Fruit fly (Drosophila melanogaster) whole organism, embryonic: ENCODE results near the gene CAH9.

ENCODE experiments used
- Adf1 ChIP-seq: fragments of 200-800 bp; sonication (Bioruptor generic); IDR thresholded peaks from 2 replicates; pipeline ENCODE4 v1.3.6; 2022; ENCODE audit warnings: missing biosample characterization, missing genetic modification characterization
- B-H2 ChIP-seq: fragments of 200-800 bp; sonication (Bioruptor generic); optimal IDR thresholded peaks from 2 replicates; lab custom pipeline; 2018; ENCODE audit warnings: missing biosample characterization, mild to moderate bottlenecking, missing genetic modification characterization
- Bteb2 ChIP-seq: fragments of 200-800 bp; sonication (Bioruptor generic); optimal IDR thresholded peaks from 2 replicates; lab custom pipeline; 2016; ENCODE audit warnings: missing biosample characterization, missing genetic modification characterization
- CG10267 ChIP-seq: fragments of 200-800 bp; sonication (Bioruptor generic); optimal IDR thresholded peaks from 2 replicates; lab custom pipeline; 2018; ENCODE audit warnings: missing biosample characterization, mild to moderate bottlenecking, missing genetic modification characterization, moderate library complexity
- CG12391 ChIP-seq: fragments of 200-800 bp; sonication (Bioruptor generic); optimal IDR thresholded peaks from 3 replicates; lab custom pipeline; 2018; ENCODE audit warnings: missing biosample characterization, mild to moderate bottlenecking, missing genetic modification characterization, moderate library complexity
- CG13775 ChIP-seq: fragments of 200-800 bp; sonication (Bioruptor generic); optimal IDR thresholded peaks from 3 replicates; lab custom pipeline; 2017; ENCODE audit warnings: missing biosample characterization, mild to moderate bottlenecking, missing genetic modification characterization
- CG15073 ChIP-seq: fragments of 200-800 bp; sonication (Bioruptor generic); optimal IDR thresholded peaks from 2 replicates; lab custom pipeline; 2016; ENCODE audit warnings: missing biosample characterization, missing genetic modification characterization
- CG16779 ChIP-seq: fragments of 200-800 bp; sonication (Bioruptor generic); IDR thresholded peaks from 2 replicates; pipeline ENCODE4 v1.3.6; 2022; ENCODE audit warnings: missing biosample characterization, missing genetic modification characterization
- CG16813 ChIP-seq: fragments of 200-800 bp; sonication (Bioruptor generic); IDR thresholded peaks from 3 replicates; pipeline ENCODE4 v1.3.6; 2022; ENCODE audit warnings: missing biosample characterization, missing genetic modification characterization; ENCODE audit not compliant: partially characterized antibody
- CG1832 ChIP-seq: fragments of 200-800 bp; sonication (Bioruptor generic); optimal IDR thresholded peaks from 2 replicates; lab custom pipeline; 2017; ENCODE audit warnings: missing biosample characterization, mild to moderate bottlenecking, missing genetic modification characterization, inconsistent platforms
- CG2199 ChIP-seq: fragments of 200-800 bp; sonication (Bioruptor generic); IDR thresholded peaks from 3 replicates; pipeline ENCODE4 v1.3.6; 2022; ENCODE audit warnings: missing biosample characterization, missing genetic modification characterization
- CG34376 ChIP-seq: fragments of 200-800 bp; sonication (Bioruptor generic); optimal IDR thresholded peaks from 2 replicates; lab custom pipeline; 2018; ENCODE audit warnings: missing biosample characterization, mild to moderate bottlenecking, missing genetic modification characterization
- CG4282 ChIP-seq: fragments of 200-800 bp; sonication (Bioruptor generic); optimal IDR thresholded peaks from 2 replicates; lab custom pipeline; 2016; ENCODE audit warnings: missing biosample characterization, missing genetic modification characterization
- CG4328 ChIP-seq: fragments of 200-800 bp; sonication (Bioruptor generic); optimal IDR thresholded peaks from 3 replicates; lab custom pipeline; 2017; ENCODE audit warnings: missing biosample characterization, missing genetic modification reagents, missing genetic modification characterization
- CG4617 ChIP-seq: fragments of 200-800 bp; sonication (Bioruptor generic); optimal IDR thresholded peaks from 3 replicates; lab custom pipeline; 2016; ENCODE audit warnings: missing biosample characterization, missing genetic modification characterization, borderline replicate concordance
- CG6654 ChIP-seq: fragments of 200-800 bp; sonication (Bioruptor generic); optimal IDR thresholded peaks from 2 replicates; lab custom pipeline; 2017; ENCODE audit warnings: missing biosample characterization, mild to moderate bottlenecking, missing genetic modification characterization
- CG7271 ChIP-seq: fragments of 200-800 bp; sonication (Bioruptor generic); optimal IDR thresholded peaks from 2 replicates; lab custom pipeline; 2018; ENCODE audit warnings: missing biosample characterization, mild to moderate bottlenecking, missing genetic modification characterization, moderate library complexity
- CG7357 ChIP-seq: fragments of 200-800 bp; sonication (Bioruptor generic); IDR thresholded peaks from 3 replicates; pipeline ENCODE4 v1.3.6; 2022; ENCODE audit warnings: missing biosample characterization, missing genetic modification characterization
- CG8281 ChIP-seq: fragments of 200-800 bp; sonication (Bioruptor generic); optimal IDR thresholded peaks from 2 replicates; lab custom pipeline; 2018; ENCODE audit warnings: missing biosample characterization, mild to moderate bottlenecking, missing genetic modification characterization, moderate library complexity
- CG8388 ChIP-seq: fragments of 200-800 bp; sonication (Bioruptor generic); optimal IDR thresholded peaks from 2 replicates; lab custom pipeline; 2019; ENCODE audit warnings: missing biosample characterization, mild to moderate bottlenecking, missing genetic modification characterization, moderate library complexity
- CG8944 ChIP-seq: fragments of 200-800 bp; sonication (Bioruptor generic); optimal IDR thresholded peaks from 3 replicates; lab custom pipeline; 2016; ENCODE audit warnings: missing biosample characterization, missing genetic modification characterization
- Camta ChIP-seq: fragments of 200-800 bp; sonication (Bioruptor generic); optimal IDR thresholded peaks from 2 replicates; lab custom pipeline; 2016; ENCODE audit warnings: missing biosample characterization, missing genetic modification characterization
- Dad ChIP-seq: fragments of 200-800 bp; sonication (Bioruptor generic); optimal IDR thresholded peaks from 3 replicates; lab custom pipeline; 2016; ENCODE audit warnings: missing biosample characterization, missing genetic modification characterization
- Deaf1 ChIP-seq: fragments of 200-800 bp; optimal IDR thresholded peaks from 3 replicates; lab custom pipeline; 2019; ENCODE audit warnings: missing biosample characterization, mild to moderate bottlenecking, missing genetic modification characterization, moderate library complexity
- Drgx ChIP-seq: fragments of 200-800 bp; sonication (Bioruptor generic); IDR thresholded peaks from 2 replicates; pipeline ENCODE4 v1.3.6; 2022; ENCODE audit warnings: missing biosample characterization, missing genetic modification characterization
- H15 ChIP-seq: fragments of 200-800 bp; sonication (Bioruptor generic); IDR thresholded peaks from 3 replicates; pipeline ENCODE4 v1.3.6; 2022; ENCODE audit warnings: missing biosample characterization, missing genetic modification characterization
- HHEX ChIP-seq: fragments of 200-800 bp; sonication (Bioruptor generic); optimal IDR thresholded peaks from 3 replicates; lab custom pipeline; 2017; ENCODE audit warnings: missing biosample characterization, mild to moderate bottlenecking, missing genetic modification characterization, missing genetic modification reagents
- HmgZ ChIP-seq: fragments of 200-800 bp; sonication (Bioruptor generic); optimal IDR thresholded peaks from 2 replicates; lab custom pipeline; 2018; ENCODE audit warnings: missing biosample characterization, mild to moderate bottlenecking, missing genetic modification characterization
- MBD-R2 ChIP-seq: fragments of 200-800 bp; sonication (Bioruptor generic); IDR thresholded peaks from 2 replicates; pipeline ENCODE4 v1.3.6; 2022; ENCODE audit warnings: missing biosample characterization, missing genetic modification characterization
- NK7.1 ChIP-seq: fragments of 200-800 bp; sonication (Bioruptor generic); optimal IDR thresholded peaks from 3 replicates; lab custom pipeline; 2016; ENCODE audit warnings: missing biosample characterization, missing genetic modification characterization
- Sox102F ChIP-seq: fragments of 200-800 bp; sonication (Bioruptor generic); optimal IDR thresholded peaks from 2 replicates; lab custom pipeline; 2018; ENCODE audit warnings: missing biosample characterization, mild to moderate bottlenecking, missing genetic modification characterization, moderate library complexity
- ara ChIP-seq: fragments of 200-800 bp; sonication (Bioruptor generic); IDR thresholded peaks from 2 replicates; pipeline ENCODE4 v1.3.6; 2022; ENCODE audit warnings: missing biosample characterization, missing genetic modification characterization
- bab2 ChIP-seq: fragments of 200-800 bp; sonication (Bioruptor generic); optimal IDR thresholded peaks from 2 replicates; lab custom pipeline; 2016; ENCODE audit warnings: missing biosample characterization, missing genetic modification characterization
- bsh ChIP-seq, 2 experiments: fragments of 200-800 bp; sonication (Bioruptor generic); optimal IDR thresholded peaks; 2 replicates each; lab custom pipeline; 2017 to 2018; ENCODE audit warnings: mild to moderate bottlenecking in 2 of 2, missing biosample characterization in 2 of 2, missing genetic modification characterization in 2 of 2, moderate library complexity in 1 of 2
- chm ChIP-seq: fragments of 200-800 bp; sonication (Bioruptor generic); IDR thresholded peaks from 2 replicates; pipeline ENCODE4 v1.3.6; 2022; ENCODE audit warnings: missing biosample characterization, missing genetic modification characterization
- ci ChIP-seq: fragments of 200-800 bp; sonication (Bioruptor generic); IDR thresholded peaks from 3 replicates; pipeline ENCODE4 v1.3.6; 2022; ENCODE audit warnings: missing biosample characterization, missing genetic modification characterization
- dm ChIP-seq: fragments of 200-800 bp; sonication (Bioruptor generic); optimal IDR thresholded peaks from 3 replicates; lab custom pipeline; 2016; ENCODE audit warnings: missing biosample characterization, missing genetic modification characterization
- dysf ChIP-seq: fragments of 200-800 bp; sonication (Bioruptor generic); IDR thresholded peaks from 3 replicates; pipeline ENCODE4 v1.3.6; 2022; ENCODE audit warnings: missing biosample characterization, missing genetic modification characterization
- eyg ChIP-seq: fragments of 200-800 bp; sonication (Bioruptor generic); optimal IDR thresholded peaks from 3 replicates; lab custom pipeline; 2016; ENCODE audit warnings: missing biosample characterization, missing genetic modification characterization
- fru ChIP-seq: fragments of >200 bp; optimal IDR thresholded peaks from 2 replicates; lab custom pipeline; 2017
- gcm ChIP-seq: fragments of 200-800 bp; sonication (Bioruptor generic); optimal IDR thresholded peaks from 2 replicates; lab custom pipeline; 2019; ENCODE audit warnings: missing biosample characterization, mild to moderate bottlenecking, missing genetic modification characterization, moderate library complexity
- gt ChIP-seq: fragments of 200-800 bp; sonication (Bioruptor generic); IDR thresholded peaks from 2 replicates; pipeline ENCODE4 v1.3.6; 2022; ENCODE audit warnings: missing biosample characterization, missing genetic modification characterization
- h ChIP-seq: fragments of >200 bp; optimal IDR thresholded peaks from 2 replicates; lab custom pipeline; 2017
- jumu ChIP-seq: fragments of 200-800 bp; sonication (Bioruptor generic); optimal IDR thresholded peaks from 3 replicates; lab custom pipeline; 2016; ENCODE audit warnings: missing biosample characterization, missing genetic modification characterization
- nau ChIP-seq: fragments of 200-800 bp; sonication (Bioruptor generic); optimal IDR thresholded peaks from 3 replicates; lab custom pipeline; 2017; ENCODE audit warnings: missing biosample characterization, mild to moderate bottlenecking, missing genetic modification characterization, missing genetic modification reagents
- nmo ChIP-seq: fragments of 200-800 bp; sonication (Bioruptor generic); optimal IDR thresholded peaks from 2 replicates; lab custom pipeline; 2018; ENCODE audit warnings: missing biosample characterization, mild to moderate bottlenecking, missing genetic modification characterization, moderate library complexity
- nom ChIP-seq: fragments of 200-800 bp; sonication (Bioruptor generic); optimal IDR thresholded peaks from 2 replicates; lab custom pipeline; 2017; ENCODE audit warnings: missing biosample characterization, missing genetic modification characterization, mild to moderate bottlenecking, moderate library complexity, missing genetic modification reagents
- peb ChIP-seq: fragments of 200-800 bp; sonication (Bioruptor generic); IDR thresholded peaks from 2 replicates; pipeline ENCODE4 v1.3.6; 2022; ENCODE audit warnings: missing biosample characterization, missing genetic modification characterization
- pzg ChIP-seq: fragments of 200-800 bp; sonication (Bioruptor generic); optimal IDR thresholded peaks from 3 replicates; lab custom pipeline; 2018; ENCODE audit warnings: missing biosample characterization, mild to moderate bottlenecking, missing genetic modification characterization, moderate library complexity
- ro ChIP-seq: fragments of 200-800 bp; sonication (Bioruptor generic); IDR thresholded peaks from 2 replicates; pipeline ENCODE4 v1.3.6; 2022; ENCODE audit warnings: missing biosample characterization, missing genetic modification characterization
- sd ChIP-seq: fragments of 200-800 bp; sonication (Bioruptor generic); optimal IDR thresholded peaks from 3 replicates; lab custom pipeline; 2018; ENCODE audit warnings: missing biosample characterization, mild to moderate bottlenecking, missing genetic modification characterization, moderate library complexity
- tgo ChIP-seq: fragments of 200-800 bp; sonication (Bioruptor generic); IDR thresholded peaks from 3 replicates; pipeline ENCODE4 v1.3.6; 2022; ENCODE audit warnings: missing biosample characterization, missing genetic modification characterization
- tio ChIP-seq: fragments of 200-800 bp; sonication (Bioruptor generic); optimal IDR thresholded peaks from 2 replicates; lab custom pipeline; 2017; ENCODE audit warnings: missing biosample characterization, missing genetic modification characterization, inconsistent platforms

CAH9 gene

DNA sequence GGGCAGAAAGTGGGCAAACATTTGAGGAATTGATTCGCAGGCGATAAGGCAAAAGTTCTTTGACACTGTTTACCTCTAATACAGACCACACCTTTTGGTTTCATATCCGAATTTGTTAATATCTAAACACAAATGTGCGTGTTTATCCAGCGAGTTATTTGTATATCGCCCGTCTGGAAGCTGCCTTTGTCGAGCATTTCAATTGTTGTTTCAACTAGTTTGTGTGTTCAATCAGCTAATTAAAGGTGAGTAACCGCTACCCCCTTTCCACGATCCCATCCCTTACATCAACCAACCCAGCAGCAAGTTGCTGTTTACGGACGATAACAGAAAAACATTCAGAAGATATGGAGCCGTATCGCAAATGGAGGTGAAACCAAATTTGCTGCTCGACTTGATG lies 25.4 kb upstream of the CAH9 start (continued):
- TF ChIP-seq fru (lab: Kevin White, UChicago): no peak
- no peak for TF ChIP-seq CG16779 (GFP tag; lab: Robert Waterston, UW)
- TF ChIP-seq Dad: no peak
- TF ChIP-seq CG10267 (tag; lab: Kevin White, UChicago): no peak
- TF ChIP-seq Bteb2: peak; percentile 14
- TF ChIP-seq ci (GFP tag; lab: Robert Waterston, UW): peak; percentile 58; the same call in 2 of the 3 replicates
- TF ChIP-seq chm: no peak
- TF ChIP-seq CG7357 (GFP tag; lab: Robert Waterston, UW): no peak
- peak; percentile 40 for TF ChIP-seq CG4328 (GFP tag; lab: Kevin White, UChicago)
- no peak for TF ChIP-seq Drgx (GFP tag; lab: Robert Waterston, UW)
- no peak for TF ChIP-seq ara
- no peak for TF ChIP-seq CG8281 (tag; lab: Kevin White, UChicago)
- TF ChIP-seq dm: no peak
- no peak for TF ChIP-seq nmo
- no peak for TF ChIP-seq Deaf1
- TF ChIP-seq HHEX (GFP tag; lab: Kevin White, UChicago): peak; percentile 67
- TF ChIP-seq sd (tag; lab: Kevin White, UChicago): peak; percentile 7
- TF ChIP-seq bsh (GFP tag; optimal IDR thresholded peaks at IDR 0.05; lab: Kevin White, UChicago): no peak
- no peak for TF ChIP-seq CG12391
- TF ChIP-seq h (lab: Kevin White, UChicago): no peak
- no peak for TF ChIP-seq nom
- TF ChIP-seq peb: no peak
- TF ChIP-seq dysf (GFP tag; lab: Robert Waterston, UW): peak; percentile 55; the same call in 1 of the 3 replicates
- TF ChIP-seq ro (GFP tag; lab: Robert Waterston, UW): no peak
- TF ChIP-seq gt (GFP tag; lab: Robert Waterston, UW): no peak
- no peak for TF ChIP-seq gcm (GFP tag; lab: Kevin White, UChicago)
- peak; percentile 54 for TF ChIP-seq HmgZ (tag; lab: Kevin White, UChicago)
- TF ChIP-seq bab2 (GFP tag; lab: Kevin White, UChicago): peak; percentile 28
- TF ChIP-seq MBD-R2: no peak; the same call in 1 of the 2 replicates
- TF ChIP-seq CG6654: no peak
- no peak for TF ChIP-seq CG2199 (GFP tag; lab: Robert Waterston, UW)
- no peak for TF ChIP-seq CG8944 (GFP tag; lab: Kevin White, UChicago)
- TF ChIP-seq nau (GFP tag; lab: Kevin White, UChicago): no peak
- TF ChIP-seq CG1832 (GFP tag; lab: Kevin White, UChicago): no peak
- no peak for TF ChIP-seq tgo
- TF ChIP-seq eyg (GFP tag; lab: Kevin White, UChicago): peak; percentile 43
- no peak; the same call in 1 of the 2 replicates for TF ChIP-seq Adf1 (GFP tag; lab: Robert Waterston, UW)
- TF ChIP-seq NK7.1 (GFP tag; lab: Kevin White, UChicago): no peak
- TF ChIP-seq pzg (GFP tag; lab: Kevin White, UChicago): peak; percentile 9
- no peak for TF ChIP-seq CG4617 (GFP tag; lab: Kevin White, UChicago)
- TF ChIP-seq Sox102F (GFP tag; lab: Kevin White, UChicago): peak; percentile 33
- peak; percentile 71 for TF ChIP-seq B-H2
- no peak for TF ChIP-seq CG16813 (GFP tag; lab: Robert Waterston, UW)
- no peak for TF ChIP-seq tio (GFP tag; lab: Kevin White, UChicago)
- TF ChIP-seq Camta (GFP tag; lab: Kevin White, UChicago): peak; percentile 39
- no peak for TF ChIP-seq CG7271 (tag; lab: Kevin White, UChicago)
- TF ChIP-seq H15 (GFP tag; lab: Robert Waterston, UW): no peak
- TF ChIP-seq CG13775: no peak
- peak; percentile 3 for TF ChIP-seq CG4282
- no peak for TF ChIP-seq CG15073
- TF ChIP-seq CG34376 (GFP tag; lab: Kevin White, UChicago): peak; percentile 63
- TF ChIP-seq CG8388 (GFP tag; lab: Kevin White, UChicago): no peak
- TF ChIP-seq jumu (GFP tag; lab: Kevin White, UChicago): no peak
